Fruit fly (Drosophila melanogaster) whole organism, embryonic: ENCODE results near the gene Notum.

ENCODE experiments used
- ATbp ChIP-seq: fragments of 200-800 bp; sonication (Bioruptor generic); optimal IDR thresholded peaks from 2 replicates; lab custom pipeline; 2017; ENCODE audit warnings: missing biosample characterization, mild to moderate bottlenecking, missing genetic modification characterization, missing genetic modification reagents
- Aef1 ChIP-seq: fragments of 200-800 bp; sonication (Bioruptor generic); IDR thresholded peaks from 3 replicates; pipeline ENCODE4 v1.3.6; 2022; ENCODE audit warnings: missing biosample characterization, missing genetic modification characterization
- Bdp1 ChIP-seq: fragments of 200-800 bp; sonication (Bioruptor generic); optimal IDR thresholded peaks from 3 replicates; lab custom pipeline; 2016; ENCODE audit warnings: missing biosample characterization, missing genetic modification characterization
- Bgb ChIP-seq: fragments of 200-800 bp; sonication (Bioruptor generic); IDR thresholded peaks from 2 replicates; pipeline ENCODE4 v1.3.6; 2022; ENCODE audit warnings: missing biosample characterization, missing genetic modification characterization; ENCODE audit not compliant: partially characterized antibody
- CG1024 ChIP-seq: fragments of 200-800 bp; sonication (Bioruptor generic); IDR thresholded peaks from 2 replicates; pipeline ENCODE4 v1.3.6; 2022; ENCODE audit warnings: missing biosample characterization, missing genetic modification characterization
- CG10321 ChIP-seq: fragments of 200-800 bp; sonication (Bioruptor generic); IDR thresholded peaks from 2 replicates; pipeline ENCODE4 v1.3.6; 2022; ENCODE audit warnings: missing biosample characterization, missing genetic modification characterization
- CG11093 ChIP-seq: fragments of 200-800 bp; sonication (Bioruptor generic); IDR thresholded peaks from 3 replicates; pipeline ENCODE4 v1.3.6; 2022; ENCODE audit warnings: missing biosample characterization, missing genetic modification characterization
- CG11560 ChIP-seq: fragments of 200-800 bp; sonication (Bioruptor generic); IDR thresholded peaks from 3 replicates; pipeline ENCODE4 v1.3.6; 2022; ENCODE audit warnings: missing biosample characterization, missing genetic modification characterization
- CG12299 ChIP-seq: fragments of 200-800 bp; sonication (Bioruptor generic); optimal IDR thresholded peaks from 2 replicates; lab custom pipeline; 2018; ENCODE audit warnings: missing biosample characterization, mild to moderate bottlenecking, missing genetic modification characterization
- CG12659 ChIP-seq: fragments of 200-800 bp; sonication (Bioruptor generic); optimal IDR thresholded peaks from 3 replicates; lab custom pipeline; 2017; ENCODE audit warnings: mild to moderate bottlenecking, missing biosample characterization, missing genetic modification reagents, missing genetic modification characterization
- CG1832 ChIP-seq: fragments of 200-800 bp; sonication (Bioruptor generic); optimal IDR thresholded peaks from 2 replicates; lab custom pipeline; 2017; ENCODE audit warnings: missing biosample characterization, mild to moderate bottlenecking, missing genetic modification characterization, inconsistent platforms
- CG2129 ChIP-seq: fragments of 200-800 bp; sonication (Bioruptor generic); IDR thresholded peaks from 2 replicates; pipeline ENCODE4 v1.3.6; 2022; ENCODE audit warnings: missing biosample characterization, missing genetic modification characterization; ENCODE audit not compliant: partially characterized antibody
- CG34376 ChIP-seq: fragments of 200-800 bp; sonication (Bioruptor generic); optimal IDR thresholded peaks from 2 replicates; lab custom pipeline; 2018; ENCODE audit warnings: missing biosample characterization, mild to moderate bottlenecking, missing genetic modification characterization
- CG5180 ChIP-seq: fragments of 200-800 bp; sonication (Bioruptor generic); optimal IDR thresholded peaks from 3 replicates; lab custom pipeline; 2017; ENCODE audit warnings: missing biosample characterization, missing genetic modification characterization, mild to moderate bottlenecking, moderate library complexity, missing genetic modification reagents
- CG5953 ChIP-seq: fragments of 200-800 bp; sonication (Bioruptor generic); IDR thresholded peaks from 2 replicates; pipeline ENCODE4 v1.3.6; 2022; ENCODE audit warnings: missing biosample characterization, missing genetic modification characterization
- CG7963 ChIP-seq: fragments of 200-800 bp; sonication (Bioruptor generic); IDR thresholded peaks from 3 replicates; pipeline ENCODE4 v1.3.6; 2022; ENCODE audit warnings: missing biosample characterization, missing genetic modification characterization; ENCODE audit not compliant: partially characterized antibody
- CG8765 ChIP-seq: fragments of 200-800 bp; sonication (Bioruptor generic); IDR thresholded peaks from 2 replicates; pipeline ENCODE4 v1.3.6; 2022; ENCODE audit warnings: missing biosample characterization, missing genetic modification characterization
- CG9609 ChIP-seq: fragments of 200-800 bp; sonication (Bioruptor generic); optimal IDR thresholded peaks from 3 replicates; lab custom pipeline; 2016; ENCODE audit warnings: missing biosample characterization, missing genetic modification characterization
- CTCF ChIP-seq: fragments of 200-800 bp; sonication (Bioruptor generic); optimal IDR thresholded peaks from 2 replicates; lab custom pipeline; 2017; ENCODE audit warnings: missing biosample characterization, mild to moderate bottlenecking, missing genetic modification characterization, moderate library complexity
- Camta ChIP-seq: fragments of 200-800 bp; sonication (Bioruptor generic); optimal IDR thresholded peaks from 2 replicates; lab custom pipeline; 2016; ENCODE audit warnings: missing biosample characterization, missing genetic modification characterization
- D ChIP-seq, 2 experiments: fragments of 200-800 bp in 1 of 2; fragments of >200 bp in 1 of 2; sonication (Bioruptor generic) in 1 of 2; optimal IDR thresholded peaks; 2 replicates in 1 of 2; 3 replicates in 1 of 2; lab custom pipeline; 2017; ENCODE audit warnings: mild to moderate bottlenecking in 1 of 2, missing biosample characterization in 1 of 2, missing genetic modification characterization in 1 of 2, missing genetic modification reagents in 1 of 2
- D19B ChIP-seq: fragments of 200-800 bp; sonication (Bioruptor generic); optimal IDR thresholded peaks from 2 replicates; lab custom pipeline; 2017; ENCODE audit warnings: missing biosample characterization, mild to moderate bottlenecking, missing genetic modification characterization
- Dek ChIP-seq: fragments of 200-800 bp; sonication (Bioruptor generic); optimal IDR thresholded peaks from 3 replicates; lab custom pipeline; 2019; ENCODE audit warnings: missing biosample characterization, mild to moderate bottlenecking, missing genetic modification characterization, moderate library complexity
- Drgx ChIP-seq: fragments of 200-800 bp; sonication (Bioruptor generic); IDR thresholded peaks from 2 replicates; pipeline ENCODE4 v1.3.6; 2022; ENCODE audit warnings: missing biosample characterization, missing genetic modification characterization
- HLH3B ChIP-seq: fragments of 200-800 bp; sonication (Bioruptor generic); IDR thresholded peaks from 2 replicates; pipeline ENCODE4 v1.3.6; 2022; ENCODE audit warnings: missing biosample characterization, missing genetic modification characterization
- HmgD ChIP-seq: fragments of 200-800 bp; sonication (Bioruptor generic); optimal IDR thresholded peaks from 3 replicates; lab custom pipeline; 2016; ENCODE audit warnings: missing biosample characterization, missing genetic modification characterization
- MESR4 ChIP-seq: fragments of 200-800 bp; sonication (Bioruptor generic); optimal IDR thresholded peaks from 2 replicates; lab custom pipeline; 2018; ENCODE audit warnings: missing biosample characterization, mild to moderate bottlenecking, missing genetic modification characterization, moderate library complexity
- NC2α ChIP-seq: fragments of 200-800 bp; sonication (Bioruptor generic); optimal IDR thresholded peaks from 2 replicates; lab custom pipeline; 2016; ENCODE audit warnings: missing biosample characterization, missing genetic modification characterization
- NfI ChIP-seq: fragments of 200-800 bp; sonication (Bioruptor generic); optimal IDR thresholded peaks from 3 replicates; lab custom pipeline; 2018; ENCODE audit warnings: missing biosample characterization, mild to moderate bottlenecking, missing genetic modification characterization, moderate library complexity
- ase ChIP-seq: fragments of 200-800 bp; sonication (Bioruptor generic); IDR thresholded peaks from 3 replicates; pipeline ENCODE4 v1.3.6; 2022; ENCODE audit warnings: missing biosample characterization, missing genetic modification characterization
- bbx ChIP-seq: fragments of 200-800 bp; sonication (Bioruptor generic); IDR thresholded peaks from 2 replicates; pipeline ENCODE4 v1.3.6; 2022; ENCODE audit warnings: missing biosample characterization, missing genetic modification characterization; ENCODE audit not compliant: partially characterized antibody
- caup ChIP-seq: fragments of 200-800 bp; sonication (Bioruptor generic); optimal IDR thresholded peaks from 3 replicates; lab custom pipeline; 2017; ENCODE audit warnings: missing biosample characterization, mild to moderate bottlenecking, missing genetic modification characterization, moderate library complexity; ENCODE audit not compliant: severe bottlenecking
- chm ChIP-seq: fragments of 200-800 bp; sonication (Bioruptor generic); IDR thresholded peaks from 2 replicates; pipeline ENCODE4 v1.3.6; 2022; ENCODE audit warnings: missing biosample characterization, missing genetic modification characterization
- disco-r ChIP-seq: fragments of 200-800 bp; sonication (Bioruptor generic); optimal IDR thresholded peaks from 2 replicates; lab custom pipeline; 2016; ENCODE audit warnings: missing biosample characterization, missing genetic modification characterization
- dmrt11E ChIP-seq: fragments of 200-800 bp; sonication (Bioruptor generic); optimal IDR thresholded peaks from 3 replicates; lab custom pipeline; 2018; ENCODE audit warnings: missing biosample characterization, mild to moderate bottlenecking, missing genetic modification characterization, moderate library complexity
- eyg ChIP-seq: fragments of 200-800 bp; sonication (Bioruptor generic); optimal IDR thresholded peaks from 3 replicates; lab custom pipeline; 2016; ENCODE audit warnings: missing biosample characterization, missing genetic modification characterization
- fd3F ChIP-seq: fragments of 200-800 bp; sonication (Bioruptor generic); optimal IDR thresholded peaks from 2 replicates; lab custom pipeline; 2018; ENCODE audit warnings: missing biosample characterization, mild to moderate bottlenecking, missing genetic modification characterization, moderate library complexity
- hth ChIP-seq: fragments of >200 bp; optimal IDR thresholded peaks from 2 replicates; lab custom pipeline; 2017; ENCODE audit warnings: inconsistent platforms
- jumu ChIP-seq: fragments of 200-800 bp; sonication (Bioruptor generic); optimal IDR thresholded peaks from 3 replicates; lab custom pipeline; 2016; ENCODE audit warnings: missing biosample characterization, missing genetic modification characterization
- klu ChIP-seq: fragments of 200-800 bp; sonication (Bioruptor generic); IDR thresholded peaks from 2 replicates; pipeline ENCODE4 v1.3.6; 2022; ENCODE audit warnings: missing biosample characterization, missing genetic modification characterization
- lmd ChIP-seq: fragments of 200-800 bp; sonication (Bioruptor generic); IDR thresholded peaks from 2 replicates; pipeline ENCODE4 v1.3.6; 2022; ENCODE audit warnings: missing biosample characterization, missing genetic modification characterization
- pita ChIP-seq: fragments of 200-800 bp; sonication (Bioruptor generic); optimal IDR thresholded peaks from 2 replicates; lab custom pipeline; 2017; ENCODE audit warnings: missing biosample characterization, mild to moderate bottlenecking, missing genetic modification characterization
- psq ChIP-seq: fragments of 200-800 bp; sonication (Bioruptor generic); optimal IDR thresholded peaks from 2 replicates; lab custom pipeline; 2017; ENCODE audit warnings: missing biosample characterization, missing genetic modification characterization
- rib ChIP-seq: fragments of 200-800 bp; sonication (Bioruptor generic); IDR thresholded peaks from 2 replicates; pipeline ENCODE4 v1.3.6; 2022; ENCODE audit warnings: missing biosample characterization, missing genetic modification characterization
- salm ChIP-seq: fragments of 200-800 bp; sonication (Bioruptor generic); optimal IDR thresholded peaks from 2 replicates; lab custom pipeline; 2018; ENCODE audit warnings: missing biosample characterization, mild to moderate bottlenecking, missing genetic modification characterization
- slbo ChIP-seq: fragments of 200-800 bp; sonication (Bioruptor generic); IDR thresholded peaks from 2 replicates; pipeline ENCODE4 v1.3.6; 2022; ENCODE audit warnings: missing biosample characterization, missing genetic modification characterization
- slou ChIP-seq: fragments of 200-800 bp; sonication (Bioruptor generic); optimal IDR thresholded peaks from 3 replicates; lab custom pipeline; 2016; ENCODE audit warnings: missing biosample characterization, missing genetic modification characterization
- sqz ChIP-seq: fragments of 200-800 bp; sonication (Bioruptor generic); optimal IDR thresholded peaks from 3 replicates; lab custom pipeline; 2018; ENCODE audit warnings: missing biosample characterization, mild to moderate bottlenecking, missing genetic modification characterization
- unpg ChIP-seq: fragments of 200-800 bp; sonication (Bioruptor generic); optimal IDR thresholded peaks from 3 replicates; lab custom pipeline; 2018; ENCODE audit warnings: missing biosample characterization, mild to moderate bottlenecking, missing genetic modification characterization, moderate library complexity
- vnd ChIP-seq: fragments of 200-800 bp; sonication (Bioruptor generic); IDR thresholded peaks from 3 replicates; pipeline ENCODE4 v1.3.6; 2022; ENCODE audit warnings: missing biosample characterization, missing genetic modification characterization; ENCODE audit not compliant: partially characterized antibody
- wek ChIP-seq: fragments of 200-800 bp; sonication (Bioruptor generic); optimal IDR thresholded peaks from 3 replicates; lab custom pipeline; 2018; ENCODE audit warnings: missing biosample characterization, mild to moderate bottlenecking, missing genetic modification characterization, moderate library complexity
- zfh1 ChIP-seq: fragments of 200-800 bp; sonication (Bioruptor generic); IDR thresholded peaks from 3 replicates; pipeline ENCODE4 v1.3.6; 2022; ENCODE audit warnings: missing biosample characterization, missing genetic modification characterization

Gene Notum

DNA sequence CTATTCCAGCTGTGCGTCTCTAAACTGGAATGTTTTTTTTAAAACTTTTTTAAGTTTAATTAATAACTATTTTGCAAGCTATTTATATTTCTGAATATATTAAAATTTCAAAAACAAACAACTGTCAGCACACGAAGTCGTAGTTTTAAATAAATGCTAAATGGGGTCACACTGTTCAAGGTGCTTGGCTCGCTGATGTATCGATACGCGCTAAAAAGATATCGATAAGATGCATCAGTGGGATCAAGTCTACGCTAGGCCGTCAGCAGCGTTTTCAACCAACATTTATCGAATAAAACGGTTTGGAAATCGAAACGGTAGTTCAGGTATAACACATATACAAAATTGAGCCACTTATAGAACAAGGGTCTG is 27.6 kb downstream of the Notum start, which contains the start of gene Diap1 (continued):
- TF ChIP-seq HLH3B (GFP tag; lab: Robert Waterston, UW) (no peak), CG1024 (GFP tag; lab: Robert Waterston, UW) (no peak), CG9609 (GFP tag; lab: Kevin White, UChicago) (no peak), CG11560 (peak; percentile 100), ase (GFP tag; lab: Robert Waterston, UW) (no peak), CG5180 (no peak), disco-r (GFP tag; lab: Kevin White, UChicago) (no peak), CG1832 (no peak), CG10321 (GFP tag; lab: Robert Waterston, UW) (no peak), D19B (no peak), dmrt11E (tag; lab: Kevin White, UChicago) (no peak), klu (GFP tag; lab: Robert Waterston, UW) (no peak), salm (tag; lab: Kevin White, UChicago) (no peak), zfh1 (GFP tag; lab: Robert Waterston, UW) (no peak), Aef1 (GFP tag; lab: Robert Waterston, UW) (no peak), CTCF (GFP tag; lab: Kevin White, UChicago) (no peak), chm (GFP tag; lab: Robert Waterston, UW) (no peak), bbx (GFP tag; lab: Robert Waterston, UW) (peak; percentile 92), hth (lab: Kevin White, UChicago) (no peak), Bgb (peak; percentile 95), CG8765 (GFP tag; lab: Robert Waterston, UW) (no peak), CG12659 (GFP tag; lab: Kevin White, UChicago) (peak; percentile 18), D (optimal IDR thresholded peaks at IDR 0.05; lab: Kevin White, UChicago) (no peak), D (GFP tag; optimal IDR thresholded peaks at IDR 0.05; lab: Kevin White, UChicago) (no peak), slou (GFP tag; lab: Kevin White, UChicago) (no peak), CG2129 (GFP tag; lab: Robert Waterston, UW) (peak; percentile 89), CG7963 (GFP tag; lab: Robert Waterston, UW) (peak; percentile 91), psq (GFP tag; lab: Kevin White, UChicago) (no peak), sqz (GFP tag; lab: Kevin White, UChicago) (no peak), slbo (GFP tag; lab: Robert Waterston, UW) (no peak), eyg (GFP tag; lab: Kevin White, UChicago) (no peak), jumu (GFP tag; lab: Kevin White, UChicago) (no peak), MESR4 (no peak), vnd (GFP tag; lab: Robert Waterston, UW) (peak; percentile 81; the same call in 2 of the 3 replicates), Bdp1 (GFP tag; lab: Kevin White, UChicago) (no peak), Drgx (GFP tag; lab: Robert Waterston, UW) (no peak), CG5953 (GFP tag; lab: Robert Waterston, UW) (no peak), CG11093 (no peak), lmd (GFP tag; lab: Robert Waterston, UW) (no peak), CG12299 (tag; lab: Kevin White, UChicago) (no peak), HmgD (GFP tag; lab: Kevin White, UChicago) (no peak), NC2α (GFP tag; lab: Kevin White, UChicago) (no peak), pita (peak; percentile 87), caup (no peak), Camta (GFP tag; lab: Kevin White, UChicago) (no peak), fd3F (no peak), wek (GFP tag; lab: Kevin White, UChicago) (no peak), rib (GFP tag; lab: Robert Waterston, UW) (no peak), unpg (GFP tag; lab: Kevin White, UChicago) (no peak), Dek (tag; lab: Kevin White, UChicago) (no peak), CG34376 (no peak), ATbp (no peak), NfI (GFP tag; lab: Kevin White, UChicago) (no peak)
